Fruit fly (Drosophila melanogaster) whole organism, pupa: Measurements from ENCODE around the gene esg.

Experiments used
- CG10348 ChIP-seq: fragments of 200-800 bp; sonication (Bioruptor generic); IDR thresholded peaks from 2 replicates; pipeline ENCODE4 v1.3.6; 2022; ENCODE audit warnings: missing biosample characterization, missing genetic modification characterization
- CG12605 ChIP-seq: fragments of 200-800 bp; sonication (Bioruptor generic); IDR thresholded peaks from 2 replicates; pipeline ENCODE4 v1.3.6; 2022; ENCODE audit warnings: missing biosample characterization, missing genetic modification characterization
- CG13204 ChIP-seq: fragments of 200-800 bp; sonication (Bioruptor generic); optimal IDR thresholded peaks from 2 replicates; lab custom pipeline; 2018; ENCODE audit warnings: missing biosample characterization, mild to moderate bottlenecking, missing genetic modification characterization, moderate library complexity
- CG14655 ChIP-seq: fragments of 200-800 bp; sonication (Bioruptor generic); optimal IDR thresholded peaks from 3 replicates; lab custom pipeline; 2017; ENCODE audit warnings: mild to moderate bottlenecking, missing biosample characterization, missing genetic modification reagents, missing genetic modification characterization
- CG15710 ChIP-seq: fragments of 200-800 bp; sonication (Bioruptor generic); optimal IDR thresholded peaks from 2 replicates; lab custom pipeline; 2018; ENCODE audit warnings: missing biosample characterization, mild to moderate bottlenecking, missing genetic modification characterization, moderate library complexity
- CG17806 ChIP-seq: fragments of 200-800 bp; sonication (Bioruptor generic); optimal IDR thresholded peaks from 2 replicates; lab custom pipeline; 2018; ENCODE audit warnings: missing biosample characterization, mild to moderate bottlenecking, missing genetic modification characterization, moderate library complexity
- CG32121 ChIP-seq: fragments of 200-800 bp; sonication (Bioruptor generic); IDR thresholded peaks from 2 replicates; pipeline ENCODE4 v1.3.6; 2022; ENCODE audit warnings: missing biosample characterization, missing genetic modification characterization
- CG34367 ChIP-seq: fragments of 200-800 bp; sonication (Bioruptor generic); optimal IDR thresholded peaks from 2 replicates; lab custom pipeline; 2018; ENCODE audit warnings: missing biosample characterization, mild to moderate bottlenecking, missing genetic modification characterization
- CG4496 ChIP-seq: fragments of 200-800 bp; sonication (Bioruptor generic); IDR thresholded peaks from 3 replicates; pipeline ENCODE4 v1.3.6; 2022; ENCODE audit warnings: missing biosample characterization, missing genetic modification characterization
- CG8159 ChIP-seq: fragments of 200-800 bp; sonication (Bioruptor generic); optimal IDR thresholded peaks from 3 replicates; lab custom pipeline; 2018; ENCODE audit warnings: missing biosample characterization, mild to moderate bottlenecking, missing genetic modification characterization, moderate library complexity
- CG8301 ChIP-seq: fragments of 200-800 bp; sonication (Bioruptor generic); optimal IDR thresholded peaks from 2 replicates; lab custom pipeline; 2018; ENCODE audit warnings: missing biosample characterization, mild to moderate bottlenecking, missing genetic modification characterization
- CG9948 ChIP-seq: fragments of 200-800 bp; sonication (Bioruptor generic); optimal IDR thresholded peaks from 2 replicates; lab custom pipeline; 2018; ENCODE audit warnings: missing biosample characterization, mild to moderate bottlenecking, missing genetic modification characterization, moderate library complexity
- D1 ChIP-seq: fragments of 200-800 bp; sonication (Bioruptor generic); optimal IDR thresholded peaks from 2 replicates; lab custom pipeline; 2018; ENCODE audit warnings: missing biosample characterization, mild to moderate bottlenecking, missing genetic modification characterization, moderate library complexity
- EcR ChIP-seq: fragments of 200-800 bp; sonication (Bioruptor generic); optimal IDR thresholded peaks from 3 replicates; lab custom pipeline; 2019; ENCODE audit warnings: missing biosample characterization, missing genetic modification characterization, mild to moderate bottlenecking, moderate library complexity, missing genetic modification reagents
- Ets98B ChIP-seq: fragments of 200-800 bp; sonication (Bioruptor generic); IDR thresholded peaks from 2 replicates; pipeline ENCODE4 v1.3.6; 2022; ENCODE audit warnings: missing biosample characterization, missing genetic modification characterization
- Pif1A ChIP-seq: fragments of 200-800 bp; sonication (Bioruptor generic); optimal IDR thresholded peaks from 3 replicates; lab custom pipeline; 2016; ENCODE audit warnings: missing biosample characterization, missing genetic modification characterization
- Pif1B ChIP-seq: fragments of 200-800 bp; sonication (Bioruptor generic); optimal IDR thresholded peaks from 3 replicates; lab custom pipeline; 2016; ENCODE audit warnings: missing biosample characterization, missing genetic modification characterization
- Snoo ChIP-seq: fragments of 200-800 bp; sonication (Bioruptor generic); optimal IDR thresholded peaks from 3 replicates; lab custom pipeline; 2017; ENCODE audit warnings: missing biosample characterization, mild to moderate bottlenecking, missing genetic modification characterization, inconsistent platforms
- fd96Ca ChIP-seq: fragments of 200-800 bp; sonication (Bioruptor generic); IDR thresholded peaks from 3 replicates; pipeline ENCODE4 v1.3.6; 2022; ENCODE audit warnings: missing biosample characterization, missing genetic modification characterization
- gl ChIP-seq: fragments of 200-800 bp; sonication (Bioruptor generic); optimal IDR thresholded peaks from 2 replicates; lab custom pipeline; 2018; ENCODE audit warnings: missing biosample characterization, mild to moderate bottlenecking, missing genetic modification characterization
- rn ChIP-seq: fragments of 200-800 bp; sonication (Bioruptor generic); IDR thresholded peaks from 2 replicates; pipeline ENCODE4 v1.3.6; 2022; ENCODE audit warnings: missing biosample characterization, missing genetic modification characterization

esg gene

dm6 chr2L:15323196-15323595 lies 10.5 kb upstream of the esg start:
- TF ChIP-seq Ets98B (GFP tag; lab: Robert Waterston, UW) (no peak), CG9948 (tag; lab: Kevin White, UChicago) (no peak), CG10348 (no peak), fd96Ca (GFP tag; lab: Robert Waterston, UW) (no peak)

- TF ChIP-seq CG4496 (GFP tag; lab: Robert Waterston, UW) (no peak), CG9948 (tag; lab: Kevin White, UChicago) (no peak), gl (no peak), CG13204 (no peak), CG17806 (tag; lab: Kevin White, UChicago) (no peak), CG8301 (tag; lab: Kevin White, UChicago) (no peak), EcR (GFP tag; lab: Kevin White, UChicago) (no peak)
- TF ChIP-seq, all 21 proteins: peak for 0
Observed at dm6 chr2L:15324103-15324840, 9.4 kb upstream of the esg start.

- TF ChIP-seq D1 (tag; lab: Kevin White, UChicago) (no peak), CG32121 (GFP tag; lab: Robert Waterston, UW) (no peak)
Observed at dm6 chr2L:15325555-15326285, 7.9 kb upstream of the esg start.

- peak; percentile 10 for TF ChIP-seq CG8301 (tag; lab: Kevin White, UChicago)
- peak; percentile 66 for TF ChIP-seq CG32121 (GFP tag; lab: Robert Waterston, UW)
- no peak for TF ChIP-seq Pif1A (GFP tag; lab: Kevin White, UChicago)
- TF ChIP-seq gl: no peak
- TF ChIP-seq CG34367 (tag; lab: Kevin White, UChicago): no peak
- no peak for TF ChIP-seq Snoo (tag; lab: Kevin White, UChicago)
- 0 out of 3 replicates have a peak, but pooled peaks have one; percentile 41 for TF ChIP-seq fd96Ca (GFP tag; lab: Robert Waterston, UW)
- 0 out of 3 replicates have a peak, but pooled peaks have one; percentile 37 for TF ChIP-seq CG4496 (GFP tag; lab: Robert Waterston, UW)
- no peak for TF ChIP-seq CG15710 (tag; lab: Kevin White, UChicago)
- peak; percentile 55; the same call in 1 of the 2 replicates for TF ChIP-seq Ets98B (GFP tag; lab: Robert Waterston, UW)
- TF ChIP-seq CG9948 (tag; lab: Kevin White, UChicago): no peak
- TF ChIP-seq Pif1B (GFP tag; lab: Kevin White, UChicago): no peak
- no peak for TF ChIP-seq EcR (GFP tag; lab: Kevin White, UChicago)
- no peak for TF ChIP-seq CG14655 (GFP tag; lab: Kevin White, UChicago)
- no peak for TF ChIP-seq CG8159 (tag; lab: Kevin White, UChicago)
- no peak for TF ChIP-seq CG13204
- 0 out of 2 replicates have a peak, but pooled peaks have one; percentile 38 for TF ChIP-seq rn (GFP tag; lab: Robert Waterston, UW)
Observed at dm6 chr2L:15327993-15328392, 5.7 kb upstream of the esg start.

dm6 chr2L:15329382-15329781 lies 4.3 kb upstream of the esg start:
- TF ChIP-seq D1 (tag; lab: Kevin White, UChicago) (no peak), CG32121 (GFP tag; lab: Robert Waterston, UW) (no peak), EcR (GFP tag; lab: Kevin White, UChicago) (no peak), Snoo (tag; lab: Kevin White, UChicago) (peak; percentile 26), rn (GFP tag; lab: Robert Waterston, UW) (no peak), CG14655 (GFP tag; lab: Kevin White, UChicago) (no peak), CG9948 (tag; lab: Kevin White, UChicago) (peak; percentile 6), CG10348 (no peak), CG8301 (tag; lab: Kevin White, UChicago) (no peak), CG13204 (no peak), gl (no peak), Pif1A (GFP tag; lab: Kevin White, UChicago) (no peak), CG12605 (no peak), CG34367 (tag; lab: Kevin White, UChicago) (peak; percentile 18), fd96Ca (GFP tag; lab: Robert Waterston, UW) (no peak), CG15710 (tag; lab: Kevin White, UChicago) (peak; percentile 3), CG17806 (tag; lab: Kevin White, UChicago) (peak; percentile 44), Pif1B (GFP tag; lab: Kevin White, UChicago) (no peak), CG8159 (tag; lab: Kevin White, UChicago) (peak; percentile 46), CG4496 (GFP tag; lab: Robert Waterston, UW) (no peak), Ets98B (GFP tag; lab: Robert Waterston, UW) (no peak)

- no peak for TF ChIP-seq D1 (tag; lab: Kevin White, UChicago)
- TF ChIP-seq rn (GFP tag; lab: Robert Waterston, UW): no peak
- no peak for TF ChIP-seq CG14655 (GFP tag; lab: Kevin White, UChicago)
- no peak for TF ChIP-seq CG8159 (tag; lab: Kevin White, UChicago)
- TF ChIP-seq Snoo (tag; lab: Kevin White, UChicago): no peak
- TF ChIP-seq Pif1A (GFP tag; lab: Kevin White, UChicago): no peak
- TF ChIP-seq CG4496 (GFP tag; lab: Robert Waterston, UW): no peak
- no peak for TF ChIP-seq Ets98B (GFP tag; lab: Robert Waterston, UW)
- TF ChIP-seq CG32121 (GFP tag; lab: Robert Waterston, UW): no peak
- TF ChIP-seq EcR (GFP tag; lab: Kevin White, UChicago): no peak
- no peak for TF ChIP-seq CG9948 (tag; lab: Kevin White, UChicago)
- TF ChIP-seq CG8301 (tag; lab: Kevin White, UChicago): no peak
- no peak for TF ChIP-seq CG10348
- TF ChIP-seq CG12605: no peak
- TF ChIP-seq Pif1B (GFP tag; lab: Kevin White, UChicago): no peak
- no peak for TF ChIP-seq fd96Ca (GFP tag; lab: Robert Waterston, UW)
- no peak for TF ChIP-seq CG15710 (tag; lab: Kevin White, UChicago)
- TF ChIP-seq CG17806 (tag; lab: Kevin White, UChicago): no peak
- TF ChIP-seq gl: no peak
Observed at dm6 chr2L:15330641-15331040, 3.0 kb upstream of the esg start.
